Worm (Caenorhabditis elegans) whole organism, L4 larva: ENCODE measurements around the gene C34E7.3.

Experiments used
- D1046.2 ChIP-seq: fragments of 200-800 bp; sonication (Bioruptor generic); IDR thresholded peaks from 2 replicates; pipeline ENCODE4 v1.3.6; 2022; ENCODE audit warnings: missing genetic modification characterization, missing compliant biosample characterization
- F26F4.8 ChIP-seq: fragments of 200-800 bp; sonication (Bioruptor generic); conservative IDR thresholded peaks from 2 replicates; pipeline ENCODE4 v1.3.6; 2022; ENCODE audit warnings: missing genetic modification characterization, missing compliant biosample characterization
- F37D6.2 ChIP-seq: sonication (generic microtip); optimal IDR thresholded peaks from 2 replicates; lab custom pipeline; 2016; ENCODE audit warnings: mild to moderate bottlenecking, missing genetic modification characterization, missing compliant biosample characterization
- F49E8.2 ChIP-seq: sonication (generic microtip); optimal IDR thresholded peaks from 2 replicates; lab custom pipeline; 2016; ENCODE audit warnings: missing compliant biosample characterization, mild to moderate bottlenecking, missing genetic modification characterization, borderline replicate concordance
- T20F7.1 ChIP-seq: fragments of 200-800 bp; sonication (Bioruptor generic); optimal IDR thresholded peaks from 2 replicates; lab custom pipeline; 2018; ENCODE audit warnings: mild to moderate bottlenecking, missing genetic modification characterization, missing compliant biosample characterization
- T26A8.4 ChIP-seq: fragments of 200-800 bp; sonication (Bioruptor generic); IDR thresholded peaks from 2 replicates; pipeline ENCODE4 v1.3.6; 2022; ENCODE audit warnings: missing genetic modification characterization, missing compliant biosample characterization
- Y75B8A.6 ChIP-seq: fragments of 200-800 bp; sonication (Bioruptor generic); IDR thresholded peaks from 2 replicates; pipeline ENCODE4 v1.3.6; 2022; ENCODE audit warnings: missing genetic modification reagents, missing genetic modification characterization, missing compliant biosample characterization
- ZK546.5 ChIP-seq, 2 experiments: sonication (generic microtip); optimal IDR thresholded peaks; 2 replicates each; lab custom pipeline; 2017; ENCODE audit warnings: missing biosample characterization in 2 of 2, missing genetic modification characterization in 2 of 2
- aha-1 ChIP-seq: fragments of 150-350 bp; peaks from one replicate; lab custom pipeline; 2014; ENCODE audit warnings: missing biosample characterization, missing genetic modification characterization
- ceh-28 ChIP-seq: fragments of 150-350 bp; optimal IDR thresholded peaks from 2 replicates; lab custom pipeline; 2014; ENCODE audit warnings: missing biosample characterization, missing genetic modification reagents, missing genetic modification characterization
- ceh-62 ChIP-seq: sonication (generic microtip); optimal IDR thresholded peaks from 2 replicates; lab custom pipeline; 2017; ENCODE audit warnings: missing biosample characterization, missing genetic modification characterization
- ctbp-1 ChIP-seq: fragments of 200-800 bp; sonication (Bioruptor generic); IDR thresholded peaks from 2 replicates; pipeline ENCODE4 v1.3.6; 2022; ENCODE audit warnings: missing genetic modification reagents, missing genetic modification characterization, missing compliant biosample characterization
- daf-16 ChIP-seq, 3 experiments: sonication (generic microtip); optimal IDR thresholded peaks; 2 replicates each; lab custom pipeline; 2016 to 2017; ENCODE audit warnings: missing genetic modification characterization in 3 of 3, missing genetic modification reagents in 3 of 3, mild to moderate bottlenecking in 2 of 3, missing compliant biosample characterization in 2 of 3, missing biosample characterization in 1 of 3, moderate library complexity in 1 of 3
- daf-8 ChIP-seq: fragments of 200-800 bp; sonication (Bioruptor generic); IDR thresholded peaks from 2 replicates; pipeline ENCODE4 v1.3.6; 2022; ENCODE audit warnings: missing genetic modification characterization, missing compliant biosample characterization
- dmd-6 ChIP-seq: fragments of 200-800 bp; sonication (Bioruptor generic); IDR thresholded peaks from 2 replicates; pipeline ENCODE4 v1.3.6; 2022; ENCODE audit warnings: missing genetic modification reagents, missing genetic modification characterization, missing compliant biosample characterization
- dpl-1 ChIP-seq: fragments of 150-350 bp; optimal IDR thresholded peaks from 2 replicates; lab custom pipeline; 2014; ENCODE audit warnings: missing biosample characterization, missing genetic modification reagents, missing genetic modification characterization
- duxl-1 ChIP-seq: sonication (generic microtip); optimal IDR thresholded peaks from 2 replicates; lab custom pipeline; 2016; ENCODE audit warnings: mild to moderate bottlenecking, missing genetic modification characterization, moderate library complexity, missing compliant biosample characterization; ENCODE audit not compliant: poor library complexity
- egl-43 ChIP-seq: fragments of 200-800 bp; sonication (Bioruptor generic); IDR thresholded peaks from 2 replicates; pipeline ENCODE4 v1.3.6; 2022; ENCODE audit warnings: missing genetic modification reagents, missing genetic modification characterization, missing compliant biosample characterization
- fkh-10 ChIP-seq: fragments of 150-350 bp; optimal IDR thresholded peaks from 2 replicates; lab custom pipeline; 2014; ENCODE audit warnings: missing biosample characterization, missing genetic modification reagents, missing genetic modification characterization
- hif-1 ChIP-seq, 2 experiments: sonication (generic microtip); optimal IDR thresholded peaks; 2 replicates each; lab custom pipeline; 2016 to 2017; ENCODE audit warnings: missing compliant biosample characterization in 2 of 2, missing genetic modification characterization in 2 of 2, missing genetic modification reagents in 2 of 2, missing genotype in 2 of 2, mild to moderate bottlenecking in 1 of 2
- hlh-11 ChIP-seq: fragments of 200-800 bp; sonication (Bioruptor generic); optimal IDR thresholded peaks from 2 replicates; lab custom pipeline; 2018; ENCODE audit warnings: mild to moderate bottlenecking, missing genetic modification characterization, missing compliant biosample characterization
- hlh-30 ChIP-seq: sonication (generic microtip); optimal IDR thresholded peaks from 2 replicates; lab custom pipeline; 2017; ENCODE audit warnings: antibody characterized with exemption, mild to moderate bottlenecking, missing genetic modification characterization, missing compliant biosample characterization; ENCODE audit not compliant: insufficient read depth
- hmg-1.1 ChIP-seq: fragments of 200-800 bp; sonication (Bioruptor generic); IDR thresholded peaks from 2 replicates; pipeline ENCODE4 v1.3.6; 2022; ENCODE audit warnings: missing genetic modification reagents, missing genetic modification characterization, missing compliant biosample characterization
- lim-7 ChIP-seq: fragments of 200-800 bp; sonication (Bioruptor generic); IDR thresholded peaks from 2 replicates; pipeline ENCODE4 v1.3.6; 2022; ENCODE audit warnings: missing genetic modification characterization, missing compliant biosample characterization
- lin-1 ChIP-seq: fragments of 200-800 bp; sonication (Bioruptor generic); IDR thresholded peaks from 2 replicates; pipeline ENCODE4 v1.3.6; 2022; ENCODE audit warnings: missing genetic modification reagents, missing genetic modification characterization, missing compliant biosample characterization
- lin-29 ChIP-seq: fragments of 200-800 bp; sonication (Bioruptor generic); IDR thresholded peaks from 2 replicates; pipeline ENCODE4 v1.3.6; 2022; ENCODE audit warnings: missing genetic modification reagents, missing genetic modification characterization, missing compliant biosample characterization
- lsy-2 ChIP-seq, 2 experiments: fragments of 150-350 bp in 1 of 2; sonication (generic microtip) in 1 of 2; optimal IDR thresholded peaks; 2 replicates each; lab custom pipeline; 2014 to 2017; ENCODE audit warnings: missing biosample characterization in 2 of 2, missing genetic modification characterization in 2 of 2
- madf-9 ChIP-seq: fragments of 200-800 bp; sonication (Bioruptor generic); conservative IDR thresholded peaks from 2 replicates; pipeline ENCODE4 v1.3.6; 2022; ENCODE audit warnings: missing genetic modification reagents, missing genetic modification characterization, missing compliant biosample characterization
- mdt-29 ChIP-seq: fragments of 200-800 bp; sonication (Bioruptor generic); IDR thresholded peaks from 2 replicates; pipeline ENCODE4 v1.3.6; 2022; ENCODE audit warnings: missing genetic modification reagents, missing genetic modification characterization, missing compliant biosample characterization
- mep-1 ChIP-seq: fragments of 150-350 bp; sonication (generic microtip); optimal IDR thresholded peaks from 3 replicates; lab custom pipeline; 2014; ENCODE audit warnings: missing biosample characterization, missing genetic modification characterization
- mxl-2 ChIP-seq: fragments of 200-800 bp; sonication (Bioruptor generic); conservative IDR thresholded peaks from 2 replicates; pipeline ENCODE4 v1.3.6; 2022; ENCODE audit warnings: missing genetic modification reagents, missing genetic modification characterization, missing compliant biosample characterization
- mxl-3 ChIP-seq: fragments of 200-800 bp; sonication (Bioruptor generic); optimal IDR thresholded peaks from 2 replicates; lab custom pipeline; 2018; ENCODE audit warnings: mild to moderate bottlenecking, missing genetic modification characterization, missing compliant biosample characterization
- nhr-10 ChIP-seq: fragments of 150-350 bp; optimal IDR thresholded peaks from 2 replicates; lab custom pipeline; 2014; ENCODE audit warnings: missing biosample characterization, missing genetic modification characterization
- nhr-25 ChIP-seq: sonication (generic microtip); optimal IDR thresholded peaks from 2 replicates; lab custom pipeline; 2017; ENCODE audit warnings: missing genetic modification characterization, mild to moderate bottlenecking, missing compliant biosample characterization, antibody characterized with exemption, moderate library complexity, borderline replicate concordance; ENCODE audit not compliant: insufficient read depth
- nhr-41 ChIP-seq: fragments of 200-800 bp; sonication (Bioruptor generic); IDR thresholded peaks from 2 replicates; pipeline ENCODE4 v1.3.6; 2022; ENCODE audit warnings: missing genetic modification reagents, missing genetic modification characterization, missing compliant biosample characterization
- nhr-6 ChIP-seq: fragments of 150-350 bp; optimal IDR thresholded peaks from 2 replicates; lab custom pipeline; 2014; ENCODE audit warnings: missing biosample characterization, missing genetic modification characterization
- pha-4 ChIP-seq, 2 experiments: fragments of 150-350 bp in 1 of 2; fragments of 200-800 bp in 1 of 2; sonication (Bioruptor generic) in 1 of 2; IDR thresholded peaks in 1 of 2; optimal IDR thresholded peaks in 1 of 2; 2 replicates each; pipeline versions ENCODE4 v1.3.6 to Lab custom; 2014 to 2022; ENCODE audit warnings: missing genetic modification characterization in 2 of 2, missing genetic modification reagents in 2 of 2, missing biosample characterization in 1 of 2, missing compliant biosample characterization in 1 of 2
- pqm-1 ChIP-seq: sonication (generic microtip); optimal IDR thresholded peaks from 2 replicates; lab custom pipeline; 2017; ENCODE audit warnings: missing biosample characterization, missing genetic modification characterization
- rbr-2 ChIP-seq: sonication (generic microtip); optimal IDR thresholded peaks from 2 replicates; lab custom pipeline; 2016; ENCODE audit warnings: missing genotype, missing genetic modification characterization, missing compliant biosample characterization
- saeg-2 ChIP-seq: fragments of 200-800 bp; sonication (Bioruptor generic); IDR thresholded peaks from 2 replicates; pipeline ENCODE4 v1.3.6; 2022; ENCODE audit warnings: missing genetic modification reagents, missing genetic modification characterization, missing compliant biosample characterization
- sdz-12 ChIP-seq: fragments of 200-800 bp; sonication (Bioruptor generic); optimal IDR thresholded peaks from 2 replicates; lab custom pipeline; 2018; ENCODE audit warnings: mild to moderate bottlenecking, missing genetic modification characterization, missing compliant biosample characterization
- snpc-1.2 ChIP-seq: fragments of 200-800 bp; sonication (Bioruptor generic); IDR thresholded peaks from 2 replicates; pipeline ENCODE4 v1.3.6; 2022; ENCODE audit warnings: missing genetic modification reagents, missing genetic modification characterization, missing compliant biosample characterization
- snpc-4 ChIP-seq: fragments of 150-350 bp; optimal IDR thresholded peaks from 2 replicates; lab custom pipeline; 2014; ENCODE audit warnings: missing biosample characterization, missing genetic modification characterization
- vab-7 ChIP-seq: fragments of 200-800 bp; sonication (Bioruptor generic); IDR thresholded peaks from 2 replicates; pipeline ENCODE4 v1.3.6; 2022; ENCODE audit warnings: missing genetic modification reagents, missing genetic modification characterization, missing compliant biosample characterization
- zip-2 ChIP-seq: fragments of 150-350 bp; optimal IDR thresholded peaks from 2 replicates; lab custom pipeline; 2014; ENCODE audit warnings: missing biosample characterization, missing genetic modification characterization

C34E7.3 gene

ce11 chrX:12908715-12909114 lies 21.3 kb upstream of the C34E7.3 start:
- TF ChIP-seq T26A8.4 (GFP tag; lab: Robert Waterston, UW) (no peak), aha-1 (tag; lab: Kevin White, UChicago) (peak; percentile 66), D1046.2 (GFP tag; lab: Robert Waterston, UW) (no peak)
- TF ChIP-seq, all 104 proteins: peak for 1

- TF ChIP-seq egl-43 (0 out of 2 replicates have a peak, but pooled peaks have one; percentile 21), dmd-6 (GFP tag; lab: Robert Waterston, UW) (0 out of 2 replicates have a peak, but pooled peaks have one; percentile 7), daf-16 (GFP tag; optimal IDR thresholded peaks at IDR 0.05; lab: Kevin White, UChicago) (peak in 1 of 2 experiments; percentile 42), daf-16 (tag; optimal IDR thresholded peaks at IDR 0.05; lab: Kevin White, UChicago) (no peak), saeg-2 (GFP tag; lab: Robert Waterston, UW) (no peak), hif-1 (tag; optimal IDR thresholded peaks at IDR 0.05; lab: Kevin White, UChicago) (no peak)
Measured at ce11 chrX:12909910-12910309, 20.2 kb upstream of the C34E7.3 start.

DNA sequence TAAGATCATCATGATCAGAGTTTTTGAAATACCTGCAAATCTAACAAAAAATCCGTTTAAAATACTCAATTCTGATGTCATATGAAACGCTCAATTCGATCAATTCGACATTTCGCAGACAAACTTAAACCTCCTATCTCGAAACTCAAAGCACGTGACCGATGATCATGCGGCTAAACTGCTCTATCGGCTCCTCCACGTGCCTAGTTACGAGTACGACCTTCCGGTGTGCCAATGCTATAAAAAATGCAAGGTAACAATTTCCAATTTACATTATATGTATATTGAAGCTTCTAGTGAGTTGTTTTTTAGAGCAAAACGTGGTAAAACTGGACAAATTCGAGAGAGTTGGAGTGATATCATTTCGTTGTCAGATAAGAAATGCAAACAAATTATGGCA lies 18.8 kb upstream of the C34E7.3 start:
- TF ChIP-seq zip-2 (tag; lab: Kevin White, UChicago) (no peak), lin-29 (no peak), mdt-29 (0 out of 2 replicates have a peak, but pooled peaks have one; percentile 9), rbr-2 (tag; lab: Kevin White, UChicago) (no peak), pha-4 (GFP tag; IDR thresholded peaks at IDR 0.05; lab: Robert Waterston, UW) (no peak), pha-4 (tag; optimal IDR thresholded peaks at IDR 0.05; lab: Kevin White, UChicago) (no peak), aha-1 (tag; lab: Kevin White, UChicago) (no peak), Y75B8A.6 (no peak), fkh-10 (GFP tag; lab: Kevin White, UChicago) (no peak), dmd-6 (GFP tag; lab: Robert Waterston, UW) (peak; percentile 88), lim-7 (GFP tag; lab: Robert Waterston, UW) (no peak), hmg-1.1 (GFP tag; lab: Robert Waterston, UW) (no peak), hlh-30 (tag; lab: Kevin White, UChicago) (peak; percentile 89), F37D6.2 (tag; lab: Kevin White, UChicago) (no peak), D1046.2 (GFP tag; lab: Robert Waterston, UW) (no peak), nhr-41 (GFP tag; lab: Robert Waterston, UW) (no peak), pqm-1 (tag; lab: Kevin White, UChicago) (peak; percentile 13), snpc-4 (tag; lab: Kevin White, UChicago) (no peak), vab-7 (no peak), T26A8.4 (GFP tag; lab: Robert Waterston, UW) (no peak), madf-9 (GFP tag; lab: Robert Waterston, UW) (no peak), lin-1 (GFP tag; lab: Robert Waterston, UW) (no peak), ceh-62 (tag; lab: Kevin White, UChicago) (no peak), mxl-2 (GFP tag; lab: Robert Waterston, UW) (no peak), dpl-1 (GFP tag; lab: Kevin White, UChicago) (no peak), F49E8.2 (tag; lab: Kevin White, UChicago) (no peak), F26F4.8 (GFP tag; lab: Robert Waterston, UW) (no peak), nhr-6 (tag; lab: Kevin White, UChicago) (no peak), sdz-12 (GFP tag; lab: Kevin White, UChicago) (no peak), T20F7.1 (GFP tag; lab: Kevin White, UChicago) (no peak), duxl-1 (tag; lab: Kevin White, UChicago) (no peak), nhr-10 (tag; lab: Kevin White, UChicago) (no peak), ctbp-1 (GFP tag; lab: Robert Waterston, UW) (no peak), snpc-1.2 (GFP tag; lab: Robert Waterston, UW) (no peak), mxl-3 (GFP tag; lab: Kevin White, UChicago) (peak; percentile 35), ceh-28 (tag; lab: Kevin White, UChicago) (no peak), daf-8 (GFP tag; lab: Robert Waterston, UW) (no peak), ZK546.5 (tag; optimal IDR thresholded peaks at IDR 0.05; lab: Kevin White, UChicago) (no peak), mep-1 (tag; lab: Kevin White, UChicago) (peak; percentile 25), daf-16 (GFP tag; optimal IDR thresholded peaks at IDR 0.05; lab: Kevin White, UChicago) (no peak), daf-16 (tag; optimal IDR thresholded peaks at IDR 0.05; lab: Kevin White, UChicago) (peak; percentile 52), nhr-25 (tag; lab: Kevin White, UChicago) (no peak), hlh-11 (tag; lab: Kevin White, UChicago) (peak; percentile 78), lsy-2 (tag; optimal IDR thresholded peaks at IDR 0.05; lab: Kevin White, UChicago) (peak in 1 of 2 experiments; percentile 7)
